Fruit fly (Drosophila melanogaster): ENCODE data around the gene eRF1.

eRF1 gene

DNA sequence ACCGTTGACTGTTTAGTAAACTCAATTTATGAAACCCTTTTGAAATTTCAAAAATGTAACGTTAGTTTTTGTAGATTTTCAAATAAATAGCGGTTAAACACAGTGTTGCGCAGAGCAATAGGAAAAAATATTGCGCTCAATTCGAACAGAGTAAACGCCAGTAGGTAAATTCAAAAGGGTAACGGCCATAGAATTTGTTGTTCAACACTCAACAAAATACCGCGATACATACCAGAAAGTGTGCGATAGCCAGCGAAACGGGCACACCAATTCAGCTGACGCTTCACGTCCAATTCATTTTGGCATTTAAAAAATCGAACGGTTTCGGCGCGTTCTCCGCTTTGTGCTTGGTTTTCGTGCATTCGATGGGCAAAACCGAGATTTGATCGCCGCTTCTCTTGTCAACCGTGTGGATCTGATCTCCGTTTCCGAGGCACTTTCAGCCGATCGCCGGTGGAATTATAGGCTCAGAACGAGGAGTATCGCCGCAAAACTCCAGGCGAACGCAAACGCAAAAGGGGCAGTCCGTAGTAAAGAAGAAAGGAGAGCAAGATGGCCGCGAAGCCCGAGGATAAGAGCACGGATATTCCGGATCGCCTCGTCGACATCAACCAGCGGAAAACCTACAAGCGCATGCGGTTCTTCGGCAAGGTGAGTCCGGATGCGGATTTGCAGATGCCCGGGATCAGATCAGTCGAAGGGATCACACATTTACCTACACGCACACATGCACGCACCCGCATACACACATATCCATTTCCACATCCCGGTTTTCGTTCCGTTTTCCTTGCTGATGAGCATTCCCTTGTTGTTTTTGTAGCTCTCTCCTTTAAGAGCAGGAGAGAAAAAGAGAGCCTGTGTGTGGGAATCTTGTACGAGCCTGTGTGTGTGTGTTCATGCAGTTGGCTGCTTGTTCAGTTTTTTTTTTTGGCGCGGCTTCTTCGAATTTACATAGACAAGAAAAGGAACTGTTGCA, 38.1 kb upstream of the eRF1 start (continued):
- TF ChIP-seq Dll (GFP tag; IDR thresholded peaks at IDR 0.05; ENCODE audit: partially characterized antibody) (peak; percentile 83), CG11398 (GFP tag; optimal IDR thresholded peaks at IDR 0.05) (no peak), CG17361 (GFP tag; IDR thresholded peaks at IDR 0.05) (0 out of 3 replicates have a peak, but pooled peaks have one; percentile 33), pho (GFP tag; optimal IDR thresholded peaks at IDR 0.05) (peak; percentile 61), CG4820 (GFP tag; optimal IDR thresholded peaks at IDR 0.05) (no peak), CG2875 (GFP tag; optimal IDR thresholded peaks at IDR 0.05) (no peak), CG13287 (GFP tag; IDR thresholded peaks at IDR 0.05; ENCODE audit: partially characterized antibody) (peak; percentile 91), insv (GFP tag; optimal IDR thresholded peaks at IDR 0.05) (peak in 1 of 2 experiments; percentile 42), scrt (GFP tag; optimal IDR thresholded peaks at IDR 0.05) (no peak), Sry-β (GFP tag; optimal IDR thresholded peaks at IDR 0.05) (no peak), pros (GFP tag; optimal IDR thresholded peaks at IDR 0.05) (no peak), Opbp (GFP tag; IDR thresholded peaks at IDR 0.05; ENCODE audit: partially characterized antibody) (peak; percentile 88), CG31365 (tag; optimal IDR thresholded peaks at IDR 0.05) (no peak), BtbVII (GFP tag; optimal IDR thresholded peaks at IDR 0.05) (no peak), CG3065 (GFP tag; optimal IDR thresholded peaks at IDR 0.05) (no peak), CG18619 (GFP tag; optimal IDR thresholded peaks at IDR 0.05) (no peak), CG14965 (GFP tag; optimal IDR thresholded peaks at IDR 0.05; ENCODE audit: borderline replicate concordance) (no peak), CG11695 (GFP tag; IDR thresholded peaks at IDR 0.05) (no peak), CG6654 (GFP tag; optimal IDR thresholded peaks at IDR 0.05) (no peak), Dfd (GFP tag; optimal IDR thresholded peaks at IDR 0.05) (no peak), CG10267 (tag; optimal IDR thresholded peaks at IDR 0.05) (peak; percentile 99), Meics (GFP tag; optimal IDR thresholded peaks at IDR 0.05) (peak; percentile 5), Taf1 (GFP tag; IDR thresholded peaks at IDR 0.05) (no peak), Ravus (GFP tag; IDR thresholded peaks at IDR 0.05) (no peak), fd96Cb (tag; optimal IDR thresholded peaks at IDR 0.05) (no peak), CG10462 (GFP tag; optimal IDR thresholded peaks at IDR 0.05) (no peak), dm (GFP tag; optimal IDR thresholded peaks at IDR 0.05) (peak; percentile 30), lmd (GFP tag; IDR thresholded peaks at IDR 0.05) (peak; percentile 6; the same call in 1 of the 2 replicates), tgo (GFP tag; IDR thresholded peaks at IDR 0.05) (no peak), lbe (GFP tag; optimal IDR thresholded peaks at IDR 0.05) (peak; percentile 1), otp (GFP tag; IDR thresholded peaks at IDR 0.05) (no peak), Oaz (GFP tag; IDR thresholded peaks at IDR 0.05) (no peak), CG7357 (GFP tag; IDR thresholded peaks at IDR 0.05) (no peak), CG14710 (tag; optimal IDR thresholded peaks at IDR 0.05) (peak; percentile 80), lola (GFP tag; optimal IDR thresholded peaks at IDR 0.05) (no peak), CG13424 (tag; optimal IDR thresholded peaks at IDR 0.05) (no peak), zen (tag; optimal IDR thresholded peaks at IDR 0.05) (peak; percentile 3), ERR (GFP tag; optimal IDR thresholded peaks at IDR 0.05) (peak; percentile 63), dpn (GFP tag; optimal IDR thresholded peaks at IDR 0.05) (peak; percentile 58 to 79), MESR4 (GFP tag; optimal IDR thresholded peaks at IDR 0.05) (peak; percentile 31), CG11456 (GFP tag; IDR thresholded peaks at IDR 0.05) (peak; percentile 72; the same call in 2 of the 3 replicates), MBD-R2 (GFP tag; IDR thresholded peaks at IDR 0.05) (peak; percentile 75), bsh (GFP tag; optimal IDR thresholded peaks at IDR 0.05) (peak in 1 of 2 experiments; percentile 14), Hr3 (GFP tag; optimal IDR thresholded peaks at IDR 0.05) (peak; percentile 43), org-1 (GFP tag; optimal IDR thresholded peaks at IDR 0.05) (no peak), inv (GFP tag; IDR thresholded peaks at IDR 0.05; ENCODE audit: partially characterized antibody) (peak; percentile 77), bcd (GFP tag; optimal IDR thresholded peaks at IDR 0.05) (peak; percentile 45), onecut (GFP tag; IDR thresholded peaks at IDR 0.05) (peak; percentile 60)

All from whole organism, embryonic.